Worm (Caenorhabditis elegans): Measurements from ENCODE around the gene cept-1.

ce11 chrX:12799831-12800230 is 38.0 kb downstream of the cept-1 start:
- TF ChIP-seq nhr-25 (tag; optimal IDR thresholded peaks at IDR 0.05) (no peak), pqm-1 (tag; optimal IDR thresholded peaks at IDR 0.05) (no peak), nfya-1 (tag; optimal IDR thresholded peaks at IDR 0.05; ENCODE audit: insufficient read depth) (no peak), egl-5 (tag; optimal IDR thresholded peaks at IDR 0.05) (no peak), ztf-4 (tag; optimal IDR thresholded peaks at IDR 0.05) (no peak), R02D3.7 (tag; optimal IDR thresholded peaks at IDR 0.05) (no peak), ceh-82 (tag; optimal IDR thresholded peaks at IDR 0.05) (no peak), jun-1 (tag; optimal IDR thresholded peaks at IDR 0.05) (no peak), snpc-4 (tag; optimal IDR thresholded peaks at IDR 0.05) (no peak)
